Fruit fly (Drosophila melanogaster) whole organism, embryonic: Measurements from ENCODE around the gene Mgat3.

Experiments used
- Awh ChIP-seq: fragments of 200-800 bp; sonication (Bioruptor generic); IDR thresholded peaks from 2 replicates; pipeline ENCODE4, ENCODE4 v1.3.6; 2022; ENCODE audit warnings: missing biosample characterization, missing genetic modification characterization
- CG10147 ChIP-seq: fragments of 200-800 bp; sonication (Bioruptor generic); optimal IDR thresholded peaks from 2 replicates; lab custom pipeline; 2019; ENCODE audit warnings: missing biosample characterization, mild to moderate bottlenecking, missing genetic modification characterization, moderate library complexity
- CG10366 ChIP-seq: fragments of 200-800 bp; sonication (Bioruptor generic); IDR thresholded peaks from 2 replicates; pipeline ENCODE4 v1.3.6; 2022; ENCODE audit warnings: missing biosample characterization, missing genetic modification characterization
- CG12104 ChIP-seq: fragments of 200-800 bp; sonication (Bioruptor generic); optimal IDR thresholded peaks from 3 replicates; lab custom pipeline; 2016; ENCODE audit warnings: missing biosample characterization, missing genetic modification characterization
- CG12299 ChIP-seq: fragments of 200-800 bp; sonication (Bioruptor generic); optimal IDR thresholded peaks from 2 replicates; lab custom pipeline; 2018; ENCODE audit warnings: missing biosample characterization, mild to moderate bottlenecking, missing genetic modification characterization
- CG12942 ChIP-seq: fragments of 200-800 bp; sonication (Bioruptor generic); optimal IDR thresholded peaks from 3 replicates; lab custom pipeline; 2016; ENCODE audit warnings: missing biosample characterization, missing genetic modification characterization
- CG13775 ChIP-seq: fragments of 200-800 bp; sonication (Bioruptor generic); optimal IDR thresholded peaks from 3 replicates; lab custom pipeline; 2017; ENCODE audit warnings: missing biosample characterization, mild to moderate bottlenecking, missing genetic modification characterization
- CG14014 ChIP-seq: fragments of 200-800 bp; sonication (Bioruptor generic); IDR thresholded peaks from 2 replicates; pipeline ENCODE4 v1.3.6; 2022; ENCODE audit warnings: missing biosample characterization, missing genetic modification characterization
- CG18262 ChIP-seq: fragments of 200-800 bp; optimal IDR thresholded peaks from 3 replicates; lab custom pipeline; 2019; ENCODE audit warnings: missing biosample characterization, mild to moderate bottlenecking, missing genetic modification characterization, moderate library complexity
- CG30403 ChIP-seq: fragments of 200-800 bp; sonication (Bioruptor generic); optimal IDR thresholded peaks from 3 replicates; lab custom pipeline; 2016; ENCODE audit warnings: missing biosample characterization, missing genetic modification characterization
- CG31388 ChIP-seq: fragments of 200-800 bp; sonication (Bioruptor generic); optimal IDR thresholded peaks from 2 replicates; lab custom pipeline; 2016; ENCODE audit warnings: missing biosample characterization, missing genetic modification characterization
- CG3847 ChIP-seq: fragments of 200-800 bp; sonication (Bioruptor generic); IDR thresholded peaks from 2 replicates; pipeline ENCODE4 v1.3.6; 2022; ENCODE audit warnings: missing biosample characterization, missing genetic modification characterization
- CG4404 ChIP-seq: fragments of 200-800 bp; sonication (Bioruptor generic); IDR thresholded peaks from 2 replicates; pipeline ENCODE4 v1.3.6; 2022; ENCODE audit warnings: missing biosample characterization, missing genetic modification characterization
- CG4707 ChIP-seq: fragments of 200-800 bp; sonication (Bioruptor generic); optimal IDR thresholded peaks from 2 replicates; lab custom pipeline; 2018; ENCODE audit warnings: missing biosample characterization, mild to moderate bottlenecking, missing genetic modification characterization, moderate library complexity
- CG6654 ChIP-seq: fragments of 200-800 bp; sonication (Bioruptor generic); optimal IDR thresholded peaks from 2 replicates; lab custom pipeline; 2017; ENCODE audit warnings: missing biosample characterization, mild to moderate bottlenecking, missing genetic modification characterization
- CG6689 ChIP-seq: fragments of 200-800 bp; sonication (Bioruptor generic); IDR thresholded peaks from 2 replicates; pipeline ENCODE4 v1.3.6; 2022; ENCODE audit warnings: missing biosample characterization, missing genetic modification characterization
- CG9437 ChIP-seq: fragments of 200-800 bp; sonication (Bioruptor generic); optimal IDR thresholded peaks from 2 replicates; lab custom pipeline; 2018; ENCODE audit warnings: missing biosample characterization, mild to moderate bottlenecking, missing genetic modification characterization
- CkIIα-i1 ChIP-seq: fragments of 200-800 bp; sonication (Bioruptor generic); IDR thresholded peaks from 2 replicates; pipeline ENCODE4 v1.3.6; 2022; ENCODE audit warnings: missing biosample characterization, missing genetic modification characterization
- Dbx ChIP-seq: fragments of 200-800 bp; sonication (Bioruptor generic); IDR thresholded peaks from 3 replicates; pipeline ENCODE4 v1.3.6; 2022; ENCODE audit warnings: missing biosample characterization, missing genetic modification characterization
- Deaf1 ChIP-seq: fragments of 200-800 bp; optimal IDR thresholded peaks from 3 replicates; lab custom pipeline; 2019; ENCODE audit warnings: missing biosample characterization, mild to moderate bottlenecking, missing genetic modification characterization, moderate library complexity
- Elba2 ChIP-seq: fragments of 200-800 bp; sonication (Bioruptor generic); optimal IDR thresholded peaks from 3 replicates; lab custom pipeline; 2016; ENCODE audit warnings: missing biosample characterization, missing genetic modification characterization
- Hr39 ChIP-seq: fragments of >200 bp; optimal IDR thresholded peaks from 2 replicates; lab custom pipeline; 2017
- MBD-R2 ChIP-seq: fragments of 200-800 bp; sonication (Bioruptor generic); IDR thresholded peaks from 2 replicates; pipeline ENCODE4 v1.3.6; 2022; ENCODE audit warnings: missing biosample characterization, missing genetic modification characterization
- MESR4 ChIP-seq: fragments of 200-800 bp; sonication (Bioruptor generic); optimal IDR thresholded peaks from 2 replicates; lab custom pipeline; 2018; ENCODE audit warnings: missing biosample characterization, mild to moderate bottlenecking, missing genetic modification characterization, moderate library complexity
- NK7.1 ChIP-seq: fragments of 200-800 bp; sonication (Bioruptor generic); optimal IDR thresholded peaks from 3 replicates; lab custom pipeline; 2016; ENCODE audit warnings: missing biosample characterization, missing genetic modification characterization
- Neu2 ChIP-seq: fragments of 200-800 bp; sonication (Bioruptor generic); optimal IDR thresholded peaks from 3 replicates; lab custom pipeline; 2016; ENCODE audit warnings: missing biosample characterization, missing genetic modification characterization, borderline replicate concordance
- Opbp ChIP-seq: fragments of 200-800 bp; sonication (Bioruptor generic); IDR thresholded peaks from 3 replicates; pipeline ENCODE4 v1.3.6; 2022; ENCODE audit warnings: missing biosample characterization, missing genetic modification characterization; ENCODE audit not compliant: partially characterized antibody
- Ptx1 ChIP-seq: fragments of 200-800 bp; sonication (Bioruptor generic); IDR thresholded peaks from 2 replicates; pipeline ENCODE4 v1.3.6; 2022; ENCODE audit warnings: missing biosample characterization, missing genetic modification characterization
- Xrp1 ChIP-seq: fragments of 200-800 bp; sonication (Bioruptor generic); IDR thresholded peaks from 2 replicates; pipeline ENCODE4 v1.3.6; 2022; ENCODE audit warnings: missing biosample characterization, missing genetic modification characterization
- YL-1 ChIP-seq: fragments of 200-800 bp; sonication (Bioruptor generic); optimal IDR thresholded peaks from 3 replicates; lab custom pipeline; 2017; ENCODE audit warnings: missing biosample characterization, mild to moderate bottlenecking, missing genetic modification characterization
- amos ChIP-seq: fragments of 200-800 bp; sonication (Bioruptor generic); IDR thresholded peaks from 2 replicates; pipeline ENCODE4 v1.3.6; 2022; ENCODE audit warnings: missing biosample characterization, missing genetic modification characterization; ENCODE audit not compliant: partially characterized antibody
- ara ChIP-seq: fragments of 200-800 bp; sonication (Bioruptor generic); IDR thresholded peaks from 2 replicates; pipeline ENCODE4 v1.3.6; 2022; ENCODE audit warnings: missing biosample characterization, missing genetic modification characterization
- bab2 ChIP-seq: fragments of 200-800 bp; sonication (Bioruptor generic); optimal IDR thresholded peaks from 2 replicates; lab custom pipeline; 2016; ENCODE audit warnings: missing biosample characterization, missing genetic modification characterization
- br ChIP-seq: fragments of >200 bp; optimal IDR thresholded peaks from 2 replicates; lab custom pipeline; 2017
- cg ChIP-seq: fragments of 200-800 bp; sonication (Bioruptor generic); optimal IDR thresholded peaks from 3 replicates; lab custom pipeline; 2019; ENCODE audit warnings: missing biosample characterization, mild to moderate bottlenecking, missing genetic modification characterization, moderate library complexity
- chm ChIP-seq: fragments of 200-800 bp; sonication (Bioruptor generic); IDR thresholded peaks from 2 replicates; pipeline ENCODE4 v1.3.6; 2022; ENCODE audit warnings: missing biosample characterization, missing genetic modification characterization
- disco-r ChIP-seq: fragments of 200-800 bp; sonication (Bioruptor generic); optimal IDR thresholded peaks from 2 replicates; lab custom pipeline; 2016; ENCODE audit warnings: missing biosample characterization, missing genetic modification characterization
- dysf ChIP-seq: fragments of 200-800 bp; sonication (Bioruptor generic); IDR thresholded peaks from 3 replicates; pipeline ENCODE4 v1.3.6; 2022; ENCODE audit warnings: missing biosample characterization, missing genetic modification characterization
- ftz-f1 ChIP-seq: fragments of 200-800 bp; sonication (Bioruptor generic); optimal IDR thresholded peaks from 2 replicates; lab custom pipeline; 2016; ENCODE audit warnings: missing biosample characterization, missing genetic modification characterization
- hkb ChIP-seq, 2 experiments: fragments of 200-800 bp in 1 of 2; fragments of >200 bp in 1 of 2; sonication (Bioruptor generic) in 1 of 2; IDR thresholded peaks in 1 of 2; optimal IDR thresholded peaks in 1 of 2; 2 replicates each; pipeline versions ENCODE4 v1.3.6 to Lab custom; 2017 to 2022; ENCODE audit warnings: missing biosample characterization in 1 of 2, missing genetic modification characterization in 1 of 2
- hth ChIP-seq: fragments of >200 bp; optimal IDR thresholded peaks from 2 replicates; lab custom pipeline; 2017; ENCODE audit warnings: inconsistent platforms
- lab ChIP-seq: fragments of 200-800 bp; sonication (Bioruptor generic); optimal IDR thresholded peaks from 3 replicates; lab custom pipeline; 2017; ENCODE audit warnings: missing biosample characterization, missing genetic modification characterization, mild to moderate bottlenecking, moderate library complexity, missing genetic modification reagents
- pan ChIP-seq, 4 experiments: fragments of >200 bp in 3 of 4; fragments of 200-800 bp in 1 of 4; sonication (Bioruptor generic) in 1 of 4; optimal IDR thresholded peaks in 3 of 4; IDR thresholded peaks in 1 of 4; 2 replicates each; pipeline versions ENCODE4 v1.3.6 to Lab custom; 2017 to 2022; ENCODE audit warnings: missing biosample characterization in 2 of 4, missing genetic modification characterization in 2 of 4, mixed read lengths in 1 of 4
- tgo ChIP-seq: fragments of 200-800 bp; sonication (Bioruptor generic); IDR thresholded peaks from 3 replicates; pipeline ENCODE4 v1.3.6; 2022; ENCODE audit warnings: missing biosample characterization, missing genetic modification characterization
- tll ChIP-seq, 2 experiments: fragments of 200-800 bp in 1 of 2; fragments of >200 bp in 1 of 2; sonication (Bioruptor generic) in 1 of 2; optimal IDR thresholded peaks; 2 replicates each; lab custom pipeline; 2017 to 2019; ENCODE audit warnings: missing biosample characterization in 2 of 2, missing genetic modification characterization in 2 of 2, mild to moderate bottlenecking in 1 of 2, moderate library complexity in 1 of 2
- trem ChIP-seq: fragments of 200-800 bp; optimal IDR thresholded peaks from 3 replicates; lab custom pipeline; 2019; ENCODE audit warnings: missing biosample characterization, mild to moderate bottlenecking, missing genetic modification characterization, moderate library complexity
- ttk ChIP-seq: fragments of 200-800 bp; sonication (Bioruptor generic); IDR thresholded peaks from 2 replicates; pipeline ENCODE4 v2.1.2; 2022; ENCODE audit warnings: missing biosample characterization, missing genetic modification characterization
- yki ChIP-seq: fragments of >200 bp; optimal IDR thresholded peaks from 3 replicates; lab custom pipeline; 2018

Gene Mgat3

DNA sequence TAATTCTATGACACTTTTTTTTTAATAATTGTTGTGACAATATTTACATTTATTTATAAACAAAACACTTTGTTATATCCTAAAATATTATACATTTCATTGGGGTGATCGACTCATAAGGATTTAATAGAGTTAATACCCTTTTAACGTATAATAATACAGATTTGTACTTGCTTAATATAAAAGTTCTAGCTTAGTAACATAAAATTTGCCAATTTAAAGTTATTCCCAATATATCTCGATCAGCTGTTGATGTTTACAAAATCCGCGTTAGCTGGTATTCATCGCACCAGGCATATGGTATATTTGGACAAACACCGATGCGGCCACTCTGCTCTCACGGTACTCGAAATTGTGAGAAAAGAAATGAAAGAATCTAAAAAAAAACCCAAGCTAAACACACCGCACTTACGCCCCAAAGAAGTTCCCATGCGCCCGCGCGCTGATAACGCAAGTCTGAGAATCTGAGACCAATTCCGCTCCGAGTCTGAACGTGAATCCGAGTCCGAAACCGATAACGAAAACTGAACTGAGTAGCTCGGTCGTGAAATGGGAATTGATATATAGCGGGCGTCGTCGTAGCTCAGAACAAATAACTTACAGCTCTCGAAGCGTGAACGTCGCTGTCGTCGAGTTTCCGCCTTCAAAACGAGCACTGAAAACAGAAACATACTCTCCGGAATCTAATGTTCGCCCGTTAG lies 21.2 kb upstream of the Mgat3 start, which contains the start of gene Pect (continued):
- peak; percentile 95 for TF ChIP-seq Deaf1

DNA sequence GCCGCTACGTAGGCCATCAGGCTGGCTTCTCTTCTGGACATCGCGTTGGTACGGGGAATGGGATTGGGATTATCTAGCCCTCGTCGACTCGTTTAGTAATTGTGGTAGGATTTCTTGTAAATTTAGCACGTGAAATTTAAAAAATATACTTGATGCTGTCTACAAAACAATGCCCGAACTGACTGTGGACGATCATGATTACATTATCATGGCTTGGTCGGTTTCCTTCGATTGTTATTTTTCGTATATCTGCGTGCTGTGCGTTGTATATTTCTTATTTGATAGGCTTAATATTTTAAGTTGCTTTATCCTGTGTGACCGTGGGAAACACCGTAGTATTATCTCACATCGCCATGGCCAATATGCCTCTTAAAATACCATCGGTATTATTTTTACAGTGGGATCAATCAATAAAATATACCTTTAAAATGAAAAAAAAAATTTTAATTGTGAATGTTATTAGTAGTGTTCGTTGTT lies 20.6 kb upstream of the Mgat3 start, which contains the start of gene CG16972:
Gene CG16972 (minus strand): TSS at position 336 of the 477 bp plus-strand sequence.
- peak; percentile 43 for TF ChIP-seq trem (tag; lab: Kevin White, UChicago)
- TF ChIP-seq Hr39 (lab: Kevin White, UChicago): no peak
- no peak for TF ChIP-seq disco-r (GFP tag; lab: Kevin White, UChicago)
- TF ChIP-seq Neu2: no peak
- TF ChIP-seq CG10366 (GFP tag; lab: Robert Waterston, UW): no peak
- peak; percentile 40; the same call in 1 of the 3 replicates for TF ChIP-seq dysf
- TF ChIP-seq CG12299 (tag; lab: Kevin White, UChicago): peak; percentile 40
- no peak for TF ChIP-seq CkIIα-i1 (GFP tag; lab: Robert Waterston, UW)
- no peak for TF ChIP-seq Ptx1 (GFP tag; lab: Robert Waterston, UW)
- no peak; the same call in 1 of the 2 replicates for TF ChIP-seq CG3847 (GFP tag; lab: Robert Waterston, UW)
- TF ChIP-seq CG4707 (GFP tag; lab: Kevin White, UChicago): peak; percentile 89
- TF ChIP-seq Deaf1: no peak
- TF ChIP-seq chm (GFP tag; lab: Robert Waterston, UW): no peak
- TF ChIP-seq ftz-f1 (GFP tag; lab: Kevin White, UChicago): no peak
- no peak for TF ChIP-seq tgo (GFP tag; lab: Robert Waterston, UW)
- no peak for TF ChIP-seq cg (GFP tag; lab: Kevin White, UChicago)
- TF ChIP-seq CG12942 (GFP tag; lab: Kevin White, UChicago): no peak
- no peak for TF ChIP-seq CG31388
- TF ChIP-seq CG4404 (GFP tag; lab: Robert Waterston, UW): no peak
- TF ChIP-seq hth (lab: Kevin White, UChicago): no peak
- no peak for TF ChIP-seq br (lab: Kevin White, UChicago)
- TF ChIP-seq yki (lab: Kevin White, UChicago): no peak
- TF ChIP-seq CG6654 (GFP tag; lab: Kevin White, UChicago): no peak
- TF ChIP-seq lab: no peak
- TF ChIP-seq CG12104 (GFP tag; lab: Kevin White, UChicago): no peak
- no peak for TF ChIP-seq Xrp1 (GFP tag; lab: Robert Waterston, UW)
- peak; percentile 44 for TF ChIP-seq MBD-R2
- no peak for TF ChIP-seq pan (optimal IDR thresholded peaks at IDR 0.05; lab: Kevin White, UChicago)
- peak in 1 of 2 experiments; percentile 53 for TF ChIP-seq pan (GFP tag; optimal IDR thresholded peaks at IDR 0.05 in 1 of 2, IDR thresholded peaks at IDR 0.05 in 1 of 2)
- TF ChIP-seq CG10147: no peak
- TF ChIP-seq amos: 0 out of 2 replicates have a peak, but pooled peaks have one; percentile 9
- peak; percentile 50 for TF ChIP-seq CG30403 (GFP tag; lab: Kevin White, UChicago)
- TF ChIP-seq MESR4: peak; percentile 64
- TF ChIP-seq CG14014 (GFP tag; lab: Robert Waterston, UW): 0 out of 2 replicates have a peak, but pooled peaks have one; percentile 13
- TF ChIP-seq tll (GFP tag; optimal IDR thresholded peaks at IDR 0.05; lab: Kevin White, UChicago): no peak
- TF ChIP-seq Opbp (GFP tag; lab: Robert Waterston, UW): no peak
- peak; percentile 29 for TF ChIP-seq CG9437 (GFP tag; lab: Kevin White, UChicago)
- TF ChIP-seq bab2 (GFP tag; lab: Kevin White, UChicago): no peak
- no peak for TF ChIP-seq hkb (optimal IDR thresholded peaks at IDR 0.05; lab: Kevin White, UChicago)
- no peak for TF ChIP-seq hkb (GFP tag; IDR thresholded peaks at IDR 0.05; lab: Robert Waterston, UW)
- 0 out of 2 replicates have a peak, but pooled peaks have one; percentile 1 for TF ChIP-seq ara (GFP tag; lab: Robert Waterston, UW)
- TF ChIP-seq CG13775: no peak
- TF ChIP-seq Elba2 (GFP tag; lab: Kevin White, UChicago): peak; percentile 30
- no peak for TF ChIP-seq ttk (GFP tag; lab: Robert Waterston, UW)
- no peak for TF ChIP-seq Dbx
- 0 out of 2 replicates have a peak, but pooled peaks have one; percentile 9 for TF ChIP-seq Awh (GFP tag; lab: Robert Waterston, UW)
- TF ChIP-seq NK7.1 (GFP tag; lab: Kevin White, UChicago): no peak
- no peak for TF ChIP-seq CG18262 (tag; lab: Kevin White, UChicago)
- TF ChIP-seq YL-1 (GFP tag; lab: Kevin White, UChicago): peak; percentile 5
- 0 out of 2 replicates have a peak, but pooled peaks have one; percentile 12 for TF ChIP-seq CG6689
